Fruit fly (Drosophila melanogaster) whole organism, embryonic: ENCODE results near the gene CG5071.

Source experiments
- Aef1 ChIP-seq: fragments of 200-800 bp; sonication (Bioruptor generic); IDR thresholded peaks from 3 replicates; pipeline ENCODE4 v1.3.6; 2022; ENCODE audit warnings: missing biosample characterization, missing genetic modification characterization
- Atf6 ChIP-seq: fragments of 200-800 bp; sonication (Bioruptor generic); IDR thresholded peaks from 2 replicates; pipeline ENCODE4 v1.3.6; 2022; ENCODE audit warnings: missing biosample characterization, missing genetic modification characterization
- Blimp-1 ChIP-seq: fragments of 200-800 bp; sonication (Bioruptor generic); optimal IDR thresholded peaks from 3 replicates; lab custom pipeline; 2018; ENCODE audit warnings: missing biosample characterization, missing genetic modification characterization, mild to moderate bottlenecking, moderate library complexity, missing genetic modification reagents
- CG12659 ChIP-seq: fragments of 200-800 bp; sonication (Bioruptor generic); optimal IDR thresholded peaks from 3 replicates; lab custom pipeline; 2017; ENCODE audit warnings: mild to moderate bottlenecking, missing biosample characterization, missing genetic modification reagents, missing genetic modification characterization
- CG12769 ChIP-seq: fragments of 200-800 bp; sonication (Bioruptor generic); optimal IDR thresholded peaks from 2 replicates; lab custom pipeline; 2019; ENCODE audit warnings: missing biosample characterization, mild to moderate bottlenecking, missing genetic modification characterization, moderate library complexity
- CG12942 ChIP-seq: fragments of 200-800 bp; sonication (Bioruptor generic); optimal IDR thresholded peaks from 3 replicates; lab custom pipeline; 2016; ENCODE audit warnings: missing biosample characterization, missing genetic modification characterization
- CG14441 ChIP-seq: fragments of 200-800 bp; sonication (Bioruptor generic); IDR thresholded peaks from 2 replicates; pipeline ENCODE4 v1.3.6; 2022; ENCODE audit warnings: missing biosample characterization, missing genetic modification characterization
- CG15269 ChIP-seq: fragments of 200-800 bp; sonication (Bioruptor generic); optimal IDR thresholded peaks from 2 replicates; lab custom pipeline; 2018; ENCODE audit warnings: missing biosample characterization, mild to moderate bottlenecking, missing genetic modification characterization, moderate library complexity
- CG2120 ChIP-seq: fragments of 200-800 bp; sonication (Bioruptor generic); optimal IDR thresholded peaks from 3 replicates; lab custom pipeline; 2016; ENCODE audit warnings: missing biosample characterization, missing genetic modification characterization
- CG2199 ChIP-seq: fragments of 200-800 bp; sonication (Bioruptor generic); IDR thresholded peaks from 3 replicates; pipeline ENCODE4 v1.3.6; 2022; ENCODE audit warnings: missing biosample characterization, missing genetic modification characterization
- CG34376 ChIP-seq: fragments of 200-800 bp; sonication (Bioruptor generic); optimal IDR thresholded peaks from 2 replicates; lab custom pipeline; 2018; ENCODE audit warnings: missing biosample characterization, mild to moderate bottlenecking, missing genetic modification characterization
- CG4820 ChIP-seq: fragments of 200-800 bp; sonication (Bioruptor generic); optimal IDR thresholded peaks from 3 replicates; lab custom pipeline; 2016; ENCODE audit warnings: missing biosample characterization, missing genetic modification characterization
- CG6683 ChIP-seq: fragments of 200-800 bp; sonication (Bioruptor generic); optimal IDR thresholded peaks from 2 replicates; lab custom pipeline; 2017; ENCODE audit warnings: missing biosample characterization, mild to moderate bottlenecking, missing genetic modification characterization, missing genetic modification reagents
- CG6791 ChIP-seq: fragments of 200-800 bp; sonication (Bioruptor generic); IDR thresholded peaks from 3 replicates; pipeline ENCODE4 v1.3.6; 2022; ENCODE audit warnings: missing biosample characterization, missing genetic modification characterization; ENCODE audit not compliant: partially characterized antibody
- CG8388 ChIP-seq: fragments of 200-800 bp; sonication (Bioruptor generic); optimal IDR thresholded peaks from 2 replicates; lab custom pipeline; 2019; ENCODE audit warnings: missing biosample characterization, mild to moderate bottlenecking, missing genetic modification characterization, moderate library complexity
- CG8765 ChIP-seq: fragments of 200-800 bp; sonication (Bioruptor generic); IDR thresholded peaks from 2 replicates; pipeline ENCODE4 v1.3.6; 2022; ENCODE audit warnings: missing biosample characterization, missing genetic modification characterization
- CG9215 ChIP-seq: fragments of 200-800 bp; sonication (Bioruptor generic); IDR thresholded peaks from 2 replicates; pipeline ENCODE4 v1.3.6; 2022; ENCODE audit warnings: missing biosample characterization, missing genetic modification characterization
- CTCF ChIP-seq: fragments of 200-800 bp; sonication (Bioruptor generic); optimal IDR thresholded peaks from 2 replicates; lab custom pipeline; 2017; ENCODE audit warnings: missing biosample characterization, mild to moderate bottlenecking, missing genetic modification characterization, moderate library complexity
- Dip2 ChIP-seq: fragments of 200-800 bp; sonication (Bioruptor generic); IDR thresholded peaks from 2 replicates; pipeline ENCODE4 v1.3.6; 2022; ENCODE audit warnings: missing biosample characterization, missing genetic modification characterization
- Gsc ChIP-seq: fragments of 200-800 bp; sonication (Bioruptor generic); IDR thresholded peaks from 2 replicates; pipeline ENCODE4 v1.3.6; 2022; ENCODE audit warnings: missing biosample characterization, missing genetic modification characterization
- Lim3 ChIP-seq: fragments of 200-800 bp; sonication (Bioruptor generic); IDR thresholded peaks from 2 replicates; pipeline ENCODE4 v1.3.6; 2022; ENCODE audit warnings: missing biosample characterization, missing genetic modification characterization
- Opbp ChIP-seq: fragments of 200-800 bp; sonication (Bioruptor generic); IDR thresholded peaks from 3 replicates; pipeline ENCODE4 v1.3.6; 2022; ENCODE audit warnings: missing biosample characterization, missing genetic modification characterization; ENCODE audit not compliant: partially characterized antibody
- Pdp1 ChIP-seq, 2 experiments: fragments of 200-800 bp; sonication (Bioruptor generic); optimal IDR thresholded peaks; 3 replicates each; lab custom pipeline; 2016; ENCODE audit warnings: missing biosample characterization in 2 of 2, missing genetic modification characterization in 2 of 2, mild to moderate bottlenecking in 1 of 2, moderate library complexity in 1 of 2
- Ssrp ChIP-seq: fragments of 200-800 bp; sonication (Bioruptor generic); optimal IDR thresholded peaks from 2 replicates; lab custom pipeline; 2018; ENCODE audit warnings: missing biosample characterization, mild to moderate bottlenecking, missing genetic modification characterization, moderate library complexity
- Tbp ChIP-seq: fragments of >200 bp; optimal IDR thresholded peaks from 2 replicates; lab custom pipeline; 2018; ENCODE audit warnings: missing biosample characterization, missing genetic modification characterization
- Xrp1 ChIP-seq: fragments of 200-800 bp; sonication (Bioruptor generic); IDR thresholded peaks from 2 replicates; pipeline ENCODE4 v1.3.6; 2022; ENCODE audit warnings: missing biosample characterization, missing genetic modification characterization
- aop ChIP-seq: fragments of 200-800 bp; sonication (Bioruptor generic); IDR thresholded peaks from 2 replicates; pipeline ENCODE4 v1.3.6; 2022; ENCODE audit warnings: missing biosample characterization, missing genetic modification characterization
- cad ChIP-seq: fragments of >200 bp; optimal IDR thresholded peaks from 2 replicates; lab custom pipeline; 2017; ENCODE audit warnings: missing biosample characterization, missing genetic modification characterization
- cas ChIP-seq: fragments of 200-800 bp; sonication (Bioruptor generic); IDR thresholded peaks from 2 replicates; pipeline ENCODE4 v1.3.6; 2022; ENCODE audit warnings: missing biosample characterization, missing genetic modification characterization
- caup ChIP-seq: fragments of 200-800 bp; sonication (Bioruptor generic); optimal IDR thresholded peaks from 3 replicates; lab custom pipeline; 2017; ENCODE audit warnings: missing biosample characterization, mild to moderate bottlenecking, missing genetic modification characterization, moderate library complexity; ENCODE audit not compliant: severe bottlenecking
- chm ChIP-seq: fragments of 200-800 bp; sonication (Bioruptor generic); IDR thresholded peaks from 2 replicates; pipeline ENCODE4 v1.3.6; 2022; ENCODE audit warnings: missing biosample characterization, missing genetic modification characterization
- corto ChIP-seq: fragments of 200-800 bp; sonication (Bioruptor generic); optimal IDR thresholded peaks from 2 replicates; lab custom pipeline; 2016; ENCODE audit warnings: missing biosample characterization, mild to moderate bottlenecking, missing genetic modification characterization, moderate library complexity
- dan ChIP-seq: fragments of 200-800 bp; sonication (Bioruptor generic); IDR thresholded peaks from 2 replicates; pipeline ENCODE4 v1.3.6; 2022; ENCODE audit warnings: missing biosample characterization, missing genetic modification characterization
- danr ChIP-seq: fragments of 200-800 bp; sonication (Bioruptor generic); IDR thresholded peaks from 2 replicates; pipeline ENCODE4 v1.3.6; 2022; ENCODE audit warnings: missing biosample characterization, missing genetic modification characterization
- dati ChIP-seq: fragments of 200-800 bp; sonication (Bioruptor generic); IDR thresholded peaks from 2 replicates; pipeline ENCODE4 v1.3.6; 2022; ENCODE audit warnings: missing biosample characterization, missing genetic modification characterization
- eyg ChIP-seq: fragments of 200-800 bp; sonication (Bioruptor generic); optimal IDR thresholded peaks from 3 replicates; lab custom pipeline; 2016; ENCODE audit warnings: missing biosample characterization, missing genetic modification characterization
- fd3F ChIP-seq: fragments of 200-800 bp; sonication (Bioruptor generic); optimal IDR thresholded peaks from 2 replicates; lab custom pipeline; 2018; ENCODE audit warnings: missing biosample characterization, mild to moderate bottlenecking, missing genetic modification characterization, moderate library complexity
- gcm ChIP-seq: fragments of 200-800 bp; sonication (Bioruptor generic); optimal IDR thresholded peaks from 2 replicates; lab custom pipeline; 2019; ENCODE audit warnings: missing biosample characterization, mild to moderate bottlenecking, missing genetic modification characterization, moderate library complexity
- jing ChIP-seq: fragments of 200-800 bp; sonication (Bioruptor generic); optimal IDR thresholded peaks from 2 replicates; lab custom pipeline; 2018; ENCODE audit warnings: missing biosample characterization, mild to moderate bottlenecking, missing genetic modification characterization
- pan ChIP-seq, 4 experiments: fragments of >200 bp in 3 of 4; fragments of 200-800 bp in 1 of 4; sonication (Bioruptor generic) in 1 of 4; optimal IDR thresholded peaks in 3 of 4; IDR thresholded peaks in 1 of 4; 2 replicates each; pipeline versions ENCODE4 v1.3.6 to Lab custom; 2017 to 2022; ENCODE audit warnings: missing biosample characterization in 2 of 4, missing genetic modification characterization in 2 of 4, mixed read lengths in 1 of 4
- peb ChIP-seq: fragments of 200-800 bp; sonication (Bioruptor generic); IDR thresholded peaks from 2 replicates; pipeline ENCODE4 v1.3.6; 2022; ENCODE audit warnings: missing biosample characterization, missing genetic modification characterization
- pum ChIP-seq: fragments of 200-800 bp; sonication (Bioruptor generic); optimal IDR thresholded peaks from 2 replicates; lab custom pipeline; 2016; ENCODE audit warnings: missing biosample characterization, missing genetic modification characterization
- sc ChIP-seq, 3 experiments: fragments of >200 bp in 2 of 3; fragments of 200-800 bp in 1 of 3; sonication (Bioruptor generic) in 1 of 3; optimal IDR thresholded peaks; 2 replicates in 2 of 3; 3 replicates in 1 of 3; lab custom pipeline; 2017; ENCODE audit warnings: mild to moderate bottlenecking in 1 of 3, missing biosample characterization in 1 of 3, missing genetic modification characterization in 1 of 3, missing genetic modification reagents in 1 of 3
- seq ChIP-seq: fragments of 200-800 bp; sonication (Bioruptor generic); IDR thresholded peaks from 2 replicates; pipeline ENCODE4 v1.3.6; 2022; ENCODE audit warnings: missing biosample characterization, missing genetic modification characterization
- sim ChIP-seq: fragments of 200-800 bp; sonication (Bioruptor generic); IDR thresholded peaks from 2 replicates; pipeline ENCODE4 v1.3.6; 2022; ENCODE audit warnings: missing biosample characterization, missing genetic modification characterization
- tgo ChIP-seq: fragments of 200-800 bp; sonication (Bioruptor generic); IDR thresholded peaks from 3 replicates; pipeline ENCODE4 v1.3.6; 2022; ENCODE audit warnings: missing biosample characterization, missing genetic modification characterization
- unc-4 ChIP-seq: fragments of 200-800 bp; sonication (Bioruptor generic); IDR thresholded peaks from 2 replicates; pipeline ENCODE4 v1.3.6; 2022; ENCODE audit warnings: missing biosample characterization, missing genetic modification characterization; ENCODE audit not compliant: partially characterized antibody
- unpg ChIP-seq: fragments of 200-800 bp; sonication (Bioruptor generic); optimal IDR thresholded peaks from 3 replicates; lab custom pipeline; 2018; ENCODE audit warnings: missing biosample characterization, mild to moderate bottlenecking, missing genetic modification characterization, moderate library complexity
- yki ChIP-seq: fragments of >200 bp; optimal IDR thresholded peaks from 3 replicates; lab custom pipeline; 2018

Gene CG5071

dm6 chr3R:25623800-25624791 is 5.9 kb downstream of the CG5071 start, which contains the start of gene Npl4 (continued):
- TF ChIP-seq CG12659 (GFP tag; lab: Kevin White, UChicago) (peak; percentile 12), unc-4 (GFP tag; lab: Robert Waterston, UW) (peak; percentile 92), CG2120 (no peak), chm (GFP tag; lab: Robert Waterston, UW) (no peak), Xrp1 (peak; percentile 50; the same call in 1 of the 2 replicates), tgo (GFP tag; lab: Robert Waterston, UW) (no peak), pum (GFP tag; lab: Kevin White, UChicago) (no peak), dan (GFP tag; lab: Robert Waterston, UW) (no peak), CG6683 (GFP tag; lab: Kevin White, UChicago) (no peak), CG9215 (GFP tag; lab: Robert Waterston, UW) (no peak), Aef1 (GFP tag; lab: Robert Waterston, UW) (no peak), sc (optimal IDR thresholded peaks at IDR 0.05; lab: Kevin White, UChicago) (no peak), sc (GFP tag; optimal IDR thresholded peaks at IDR 0.05; lab: Kevin White, UChicago) (no peak), aop (GFP tag; lab: Robert Waterston, UW) (no peak), CG15269 (tag; lab: Kevin White, UChicago) (no peak), Gsc (GFP tag; lab: Robert Waterston, UW) (no peak), Tbp (no peak), jing (no peak), gcm (GFP tag; lab: Kevin White, UChicago) (no peak), caup (GFP tag; lab: Kevin White, UChicago) (no peak), corto (GFP tag; lab: Kevin White, UChicago) (no peak), sim (no peak), CG12942 (GFP tag; lab: Kevin White, UChicago) (no peak), Ssrp (tag; lab: Kevin White, UChicago) (peak; percentile 31), Blimp-1 (no peak), pan (optimal IDR thresholded peaks at IDR 0.05; lab: Kevin White, UChicago) (no peak), pan (GFP tag; optimal IDR thresholded peaks at IDR 0.05 in 1 of 2, IDR thresholded peaks at IDR 0.05 in 1 of 2) (peak in 1 of 2 experiments; percentile 50), CG6791 (peak; percentile 99), Dip2 (GFP tag; lab: Robert Waterston, UW) (no peak), Opbp (GFP tag; lab: Robert Waterston, UW) (peak; percentile 95), unpg (GFP tag; lab: Kevin White, UChicago) (no peak), Pdp1 (GFP tag; optimal IDR thresholded peaks at IDR 0.05; lab: Kevin White, UChicago) (no peak), fd3F (GFP tag; lab: Kevin White, UChicago) (no peak), Lim3 (GFP tag; lab: Robert Waterston, UW) (no peak), seq (no peak), CG34376 (GFP tag; lab: Kevin White, UChicago) (no peak), yki (lab: Kevin White, UChicago) (no peak), CTCF (GFP tag; lab: Kevin White, UChicago) (peak; percentile 15), CG2199 (GFP tag; lab: Robert Waterston, UW) (no peak), danr (GFP tag; lab: Robert Waterston, UW) (no peak), CG8388 (GFP tag; lab: Kevin White, UChicago) (no peak), dati (GFP tag; lab: Robert Waterston, UW) (no peak), CG14441 (GFP tag; lab: Robert Waterston, UW) (no peak), CG8765 (GFP tag; lab: Robert Waterston, UW) (no peak), CG12769 (tag; lab: Kevin White, UChicago) (no peak), cas (GFP tag; lab: Robert Waterston, UW) (no peak), Atf6 (GFP tag; lab: Robert Waterston, UW) (no peak), CG4820 (GFP tag; lab: Kevin White, UChicago) (no peak), cad (GFP tag; lab: Kevin White, UChicago) (no peak), peb (GFP tag; lab: Robert Waterston, UW) (no peak), eyg (GFP tag; lab: Kevin White, UChicago) (no peak)
